Worm (Caenorhabditis elegans): ENCODE results near the gene F38E9.1.

DNA sequence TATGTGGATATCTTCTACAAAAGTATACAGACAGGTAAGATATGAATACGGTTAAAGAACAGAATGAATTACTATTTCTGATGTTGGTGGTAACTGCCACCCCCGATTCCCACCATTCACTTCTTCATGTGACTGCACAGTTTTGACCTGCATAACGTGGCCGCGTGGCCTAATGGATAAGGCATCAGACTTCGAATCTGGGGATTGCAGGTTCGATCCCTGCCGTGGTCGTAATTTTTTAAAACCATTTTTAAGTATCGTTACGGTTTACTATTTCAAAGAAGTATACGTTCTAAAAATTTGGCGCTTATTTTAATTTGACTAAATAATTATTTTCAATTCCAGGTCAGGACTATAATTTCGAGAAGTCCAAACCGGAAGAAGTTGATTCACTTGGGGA is 9.5 kb upstream of the F38E9.1 start:
- TF ChIP-seq ceh-34 (tag; optimal IDR thresholded peaks at IDR 0.05): no peak
- TF ChIP-seq nfya-1 (tag; optimal IDR thresholded peaks at IDR 0.05): no peak
- TF ChIP-seq madf-2 (tag; optimal IDR thresholded peaks at IDR 0.05): no peak
- no peak for TF ChIP-seq ceh-30 (tag; optimal IDR thresholded peaks at IDR 0.05)
- no peak for TF ChIP-seq pros-1 (tag; optimal IDR thresholded peaks at IDR 0.05)
- TF ChIP-seq ets-4 (tag; optimal IDR thresholded peaks at IDR 0.05): no peak
- no peak for TF ChIP-seq ama-1 (optimal IDR thresholded peaks at IDR 0.05)
- TF ChIP-seq ceh-48 (tag; optimal IDR thresholded peaks at IDR 0.05): no peak
- TF ChIP-seq pha-4 (tag; optimal IDR thresholded peaks at IDR 0.05): no peak
- TF ChIP-seq unc-3 (GFP tag; conservative IDR thresholded peaks at IDR 0.05): no peak
- no peak for TF ChIP-seq unc-3 (tag; optimal IDR thresholded peaks at IDR 0.05)
- TF ChIP-seq lin-11 (tag; optimal IDR thresholded peaks at IDR 0.05): no peak
- TF ChIP-seq lim-6 (tag; optimal IDR thresholded peaks at IDR 0.05): no peak
